Fruit fly (Drosophila melanogaster) whole organism, prepupa: Measurements from ENCODE around the gene CG8870.

Experiments
- Blimp-1 ChIP-seq: fragments of 200-800 bp; sonication (Bioruptor generic); optimal IDR thresholded peaks from 3 replicates; lab custom pipeline; 2017; ENCODE audit warnings: missing biosample characterization, missing genetic modification characterization, mild to moderate bottlenecking, moderate library complexity, missing genetic modification reagents
- CG3919 ChIP-seq: fragments of 200-800 bp; sonication (Bioruptor generic); optimal IDR thresholded peaks from 3 replicates; lab custom pipeline; 2016; ENCODE audit warnings: missing biosample characterization, missing genetic modification characterization
- CG6163 ChIP-seq: fragments of 200-800 bp; sonication (Bioruptor generic); IDR thresholded peaks from 3 replicates; pipeline ENCODE4 v1.3.6; 2022; ENCODE audit warnings: missing biosample characterization, missing genetic modification characterization
- CG6276 ChIP-seq: fragments of 200-800 bp; sonication (Bioruptor generic); optimal IDR thresholded peaks from 2 replicates; lab custom pipeline; 2017; ENCODE audit warnings: missing biosample characterization, mild to moderate bottlenecking, missing genetic modification characterization
- CG7368 ChIP-seq: fragments of 200-800 bp; sonication (Bioruptor generic); optimal IDR thresholded peaks from 3 replicates; lab custom pipeline; 2016; ENCODE audit warnings: missing biosample characterization, missing genetic modification characterization
- Ets21C ChIP-seq: fragments of 200-800 bp; sonication (Bioruptor generic); optimal IDR thresholded peaks from 3 replicates; lab custom pipeline; 2016; ENCODE audit warnings: missing biosample characterization, missing genetic modification characterization
- Gug ChIP-seq: fragments of 200-800 bp; sonication (Bioruptor generic); IDR thresholded peaks from 2 replicates; pipeline ENCODE4 v1.3.6; 2022; ENCODE audit warnings: missing biosample characterization, missing genetic modification characterization
- OdsH ChIP-seq: fragments of 200-800 bp; sonication (Bioruptor generic); optimal IDR thresholded peaks from 3 replicates; lab custom pipeline; 2016; ENCODE audit warnings: missing biosample characterization, missing genetic modification characterization
- esn ChIP-seq: fragments of 200-800 bp; sonication (Bioruptor generic); optimal IDR thresholded peaks from 2 replicates; lab custom pipeline; 2016; ENCODE audit warnings: missing biosample characterization, mild to moderate bottlenecking, missing genetic modification characterization, moderate library complexity
- lz ChIP-seq: fragments of 200-800 bp; sonication (Bioruptor generic); optimal IDR thresholded peaks from 3 replicates; lab custom pipeline; 2016; ENCODE audit warnings: missing biosample characterization, missing genetic modification characterization
- ss ChIP-seq, 2 experiments: fragments of 200-800 bp; sonication (Bioruptor generic); optimal IDR thresholded peaks; 2 replicates in 1 of 2; 3 replicates in 1 of 2; lab custom pipeline; 2017 to 2018; ENCODE audit warnings: mild to moderate bottlenecking in 2 of 2, missing biosample characterization in 2 of 2, missing genetic modification characterization in 2 of 2, moderate library complexity in 1 of 2

dm6 chr3R:13369348-13369747 is 10.3 kb upstream of the CG8870 start, which contains the start of gene CheA87a:
- TF ChIP-seq CG6163 (GFP tag; lab: Robert Waterston, UW) (no peak), lz (GFP tag; lab: Kevin White, UChicago) (no peak), Ets21C (GFP tag; lab: Kevin White, UChicago) (no peak), CG6276 (GFP tag; lab: Kevin White, UChicago) (no peak), ss (GFP tag; optimal IDR thresholded peaks at IDR 0.05; lab: Kevin White, UChicago) (no peak), Gug (GFP tag; lab: Robert Waterston, UW) (no peak), esn (GFP tag; lab: Kevin White, UChicago) (no peak), CG3919 (GFP tag; lab: Kevin White, UChicago) (no peak), OdsH (GFP tag; lab: Kevin White, UChicago) (no peak), Blimp-1 (GFP tag; lab: Kevin White, UChicago) (no peak), CG7368 (GFP tag; lab: Kevin White, UChicago) (no peak)
